Worm (Caenorhabditis elegans) whole organism, mixed stage, embryonic: ENCODE data around the gene nhr-27.

Source experiments
- elt-3 ChIP-seq: fragments of 150-350 bp; optimal IDR thresholded peaks from 2 replicates; lab custom pipeline; 2014; ENCODE audit warnings: missing biosample characterization, missing genetic modification characterization
- lin-13 ChIP-seq: fragments of 150-350 bp; optimal IDR thresholded peaks from 2 replicates; lab custom pipeline; 2014; ENCODE audit warnings: missing biosample characterization, missing genetic modification characterization
- snpc-4 ChIP-seq: fragments of 150-350 bp; optimal IDR thresholded peaks from 2 replicates; lab custom pipeline; 2014; ENCODE audit warnings: missing biosample characterization, missing genetic modification characterization
- unc-39 ChIP-seq: fragments of 150-350 bp; optimal IDR thresholded peaks from 2 replicates; lab custom pipeline; 2014; ENCODE audit warnings: missing biosample characterization, missing genetic modification characterization
- unc-62 ChIP-seq: fragments of 150-350 bp; optimal IDR thresholded peaks from 2 replicates; lab custom pipeline; 2014; ENCODE audit warnings: missing biosample characterization, missing genetic modification reagents, missing genetic modification characterization

DNA sequence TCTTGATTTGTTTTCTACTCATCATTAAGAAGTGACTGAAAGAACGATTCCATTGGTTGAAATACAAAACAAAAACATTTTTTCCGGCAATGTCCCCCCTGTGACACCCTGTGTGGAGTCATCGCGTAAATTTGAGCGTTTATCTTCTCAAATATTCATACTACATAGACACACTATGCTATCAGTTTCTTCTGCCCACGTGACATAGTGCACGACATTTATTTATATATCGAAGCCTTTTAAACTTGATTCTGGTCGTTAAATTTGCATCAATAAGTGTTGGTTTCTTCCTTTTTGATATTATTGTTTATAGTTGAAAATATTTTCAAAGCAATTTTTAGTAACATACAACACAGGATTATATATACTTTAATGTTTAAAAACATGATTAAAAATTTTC is 49.1 kb downstream of the nhr-27 start:
- TF ChIP-seq lin-13, result no peak
- TF ChIP-seq unc-62, result no peak
- TF ChIP-seq elt-3 (tag; lab: Kevin White, UChicago), result no peak
- no peak for TF ChIP-seq unc-39 (tag; lab: Kevin White, UChicago)
- no peak for TF ChIP-seq snpc-4 (tag; lab: Kevin White, UChicago)
